Worm (Caenorhabditis elegans): ENCODE results near the gene trpp-9.

DNA sequence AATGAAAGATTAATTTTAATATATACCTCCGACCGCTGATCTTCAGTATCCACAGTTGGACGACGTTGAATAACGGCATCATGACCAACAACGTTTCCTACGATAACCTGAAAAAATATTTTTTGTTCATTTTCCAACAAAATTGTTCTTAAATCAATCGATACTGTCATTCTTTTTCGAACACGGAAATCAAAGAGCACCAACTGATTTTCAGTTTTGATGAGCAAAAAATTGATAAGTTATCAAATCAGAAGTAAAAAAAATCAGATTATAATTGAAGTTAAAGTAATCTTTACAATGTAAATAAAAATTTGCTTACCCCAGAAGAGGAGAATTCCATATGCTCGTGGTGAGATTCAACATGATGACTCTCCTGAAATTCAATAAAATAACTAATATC lies 45.3 kb upstream of the trpp-9 start:
- TF ChIP-seq him-1 (tag; optimal IDR thresholded peaks at IDR 0.05) (no peak), W03F9.2 (tag; optimal IDR thresholded peaks at IDR 0.05) (no peak), dao-5 (tag; optimal IDR thresholded peaks at IDR 0.05) (no peak)
